Fruit fly (Drosophila melanogaster): ENCODE data around the gene CG32333.

DNA sequence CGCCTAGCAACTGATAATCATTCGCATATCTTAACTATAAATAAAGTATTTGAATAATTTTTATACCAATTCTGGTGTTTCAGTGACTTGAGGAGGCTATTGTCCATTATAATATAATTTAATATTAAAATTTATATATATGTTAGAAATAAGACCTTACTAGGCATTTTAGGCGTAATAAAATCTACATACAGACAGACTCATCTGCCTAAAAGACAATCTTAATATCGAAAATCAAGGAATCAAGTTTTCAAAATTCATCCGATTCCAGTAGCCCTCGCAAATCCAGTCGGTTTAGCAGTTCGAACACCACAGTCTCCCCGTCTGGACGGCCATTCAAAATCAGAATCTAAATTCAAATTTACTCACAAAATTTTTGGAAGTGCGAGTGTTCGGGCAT lies 24.0 kb upstream of the CG32333 start, which contains the start of the genes CG9130 and CG9133:
- TF ChIP-seq usp (GFP tag; optimal IDR thresholded peaks at IDR 0.05) (no peak), psq (optimal IDR thresholded peaks at IDR 0.05) (no peak), pan (optimal IDR thresholded peaks at IDR 0.05) (no peak)

All from whole organism.